Worm (Caenorhabditis elegans) whole organism, L3 larva: ENCODE data around the gene F53A9.8.

Experiments
- ZK546.5 ChIP-seq: sonication (generic microtip); optimal IDR thresholded peaks from 2 replicates; lab custom pipeline; 2017; ENCODE audit warnings: missing biosample characterization, missing genetic modification characterization
- ceh-16 ChIP-seq: sonication (generic microtip); optimal IDR thresholded peaks from 2 replicates; lab custom pipeline; 2017; ENCODE audit warnings: missing biosample characterization, missing genetic modification characterization
- ceh-28 ChIP-seq: fragments of 150-350 bp; optimal IDR thresholded peaks from 2 replicates; lab custom pipeline; 2014; ENCODE audit warnings: missing biosample characterization, missing genetic modification reagents, missing genetic modification characterization
- daf-12 ChIP-seq: fragments of 150-350 bp; optimal IDR thresholded peaks from 2 replicates; lab custom pipeline; 2014; ENCODE audit warnings: missing biosample characterization, missing genetic modification reagents, missing genetic modification characterization
- egl-5 ChIP-seq: fragments of 150-350 bp; optimal IDR thresholded peaks from 2 replicates; lab custom pipeline; 2017; ENCODE audit warnings: missing biosample characterization, missing genetic modification reagents, missing genetic modification characterization, inconsistent platforms
- elt-2 ChIP-seq: sonication (generic microtip); optimal IDR thresholded peaks from 2 replicates; lab custom pipeline; 2016; ENCODE audit warnings: missing genetic modification reagents, mild to moderate bottlenecking, missing genetic modification characterization, missing compliant biosample characterization
- eor-1 ChIP-seq, 2 experiments: fragments of 150-350 bp; optimal IDR thresholded peaks; 2 replicates each; lab custom pipeline; 2014 to 2018; ENCODE audit warnings: missing biosample characterization in 2 of 2, missing genetic modification characterization in 2 of 2
- fkh-10 ChIP-seq: sonication (generic microtip); optimal IDR thresholded peaks from 2 replicates; lab custom pipeline; 2017; ENCODE audit warnings: missing biosample characterization, missing genetic modification reagents, missing genetic modification characterization
- fkh-2 ChIP-seq: fragments of 150-350 bp; optimal IDR thresholded peaks from 2 replicates; lab custom pipeline; 2014; ENCODE audit warnings: missing biosample characterization, missing genetic modification reagents, missing genetic modification characterization
- fos-1 ChIP-seq: fragments of 150-350 bp; optimal IDR thresholded peaks from 2 replicates; lab custom pipeline; 2014; ENCODE audit warnings: missing biosample characterization, missing genetic modification characterization
- hmg-11 ChIP-seq: sonication (generic microtip); optimal IDR thresholded peaks from 2 replicates; lab custom pipeline; 2016; ENCODE audit warnings: missing genetic modification characterization, missing compliant biosample characterization
- jun-1 ChIP-seq: fragments of 150-350 bp; optimal IDR thresholded peaks from 2 replicates; lab custom pipeline; 2014; ENCODE audit warnings: missing biosample characterization, missing genetic modification reagents, missing genetic modification characterization
- lin-39 ChIP-seq: fragments of 150-350 bp; optimal IDR thresholded peaks from 2 replicates; lab custom pipeline; 2018; ENCODE audit warnings: missing biosample characterization, missing genetic modification reagents, missing genetic modification characterization
- lsy-12 ChIP-seq: sonication (generic microtip); optimal IDR thresholded peaks from 2 replicates; lab custom pipeline; 2016; ENCODE audit warnings: mild to moderate bottlenecking, missing genetic modification characterization, missing compliant biosample characterization
- nfya-1 ChIP-seq: sonication (generic microtip); optimal IDR thresholded peaks from 2 replicates; lab custom pipeline; 2017; ENCODE audit warnings: missing genetic modification characterization, mild to moderate bottlenecking, missing compliant biosample characterization, antibody characterized with exemption, moderate library complexity; ENCODE audit not compliant: insufficient read depth
- nhr-23 ChIP-seq: fragments of 150-350 bp; optimal IDR thresholded peaks from 2 replicates; lab custom pipeline; 2014; ENCODE audit warnings: missing biosample characterization, missing genetic modification reagents, missing genetic modification characterization
- nhr-237 ChIP-seq: fragments of 150-350 bp; optimal IDR thresholded peaks from 2 replicates; lab custom pipeline; 2014; ENCODE audit warnings: missing biosample characterization, missing genetic modification characterization
- nhr-67 ChIP-seq: fragments of 150-350 bp; optimal IDR thresholded peaks from 2 replicates; lab custom pipeline; 2014; ENCODE audit warnings: missing biosample characterization, missing genetic modification characterization
- nhr-76 ChIP-seq: fragments of 150-350 bp; sonication (generic microtip); optimal IDR thresholded peaks from 5 replicates; lab custom pipeline; 2014; ENCODE audit warnings: missing biosample characterization, missing genetic modification characterization
- pha-4 ChIP-seq: fragments of 150-350 bp; optimal IDR thresholded peaks from 2 replicates; lab custom pipeline; 2014; ENCODE audit warnings: missing biosample characterization, missing genetic modification reagents, missing genetic modification characterization
- pqm-1 ChIP-seq: fragments of 150-350 bp; optimal IDR thresholded peaks from 2 replicates; lab custom pipeline; 2017; ENCODE audit warnings: missing biosample characterization, missing genetic modification characterization, inconsistent platforms
- skn-1 ChIP-seq: fragments of 150-350 bp; optimal IDR thresholded peaks from 2 replicates; lab custom pipeline; 2014; ENCODE audit warnings: missing biosample characterization, missing genetic modification characterization
- unc-62 ChIP-seq: fragments of 150-350 bp; sonication (generic microtip); optimal IDR thresholded peaks from 4 replicates; lab custom pipeline; 2014; ENCODE audit warnings: missing biosample characterization, missing genetic modification reagents, missing genetic modification characterization
- zag-1 ChIP-seq: fragments of 150-350 bp; optimal IDR thresholded peaks from 2 replicates; lab custom pipeline; 2014; ENCODE audit warnings: missing biosample characterization, missing genetic modification characterization
- ztf-4 ChIP-seq: fragments of 150-350 bp; optimal IDR thresholded peaks from 2 replicates; lab custom pipeline; 2014; ENCODE audit warnings: missing biosample characterization, missing genetic modification characterization

Gene F53A9.8

ce11 chrX:8719888-8720287 lies 1.2 kb upstream of the F53A9.8 start:
- TF ChIP-seq pqm-1 (peak; percentile 13), elt-2 (tag; lab: Kevin White, UChicago) (peak; percentile 78), eor-1 (tag; optimal IDR thresholded peaks at IDR 0.05; lab: Kevin White, UChicago) (no peak), hmg-11 (tag; lab: Kevin White, UChicago) (no peak), pha-4 (tag; lab: Kevin White, UChicago) (peak; percentile 67)

- TF ChIP-seq pha-4 (tag; lab: Kevin White, UChicago) (peak; percentile 40), lin-39 (tag; lab: Kevin White, UChicago) (no peak)
Measured at ce11 chrX:8718153-8718552, 551 bp downstream of the F53A9.8 start.

- TF ChIP-seq egl-5 (tag; lab: Kevin White, UChicago) (no peak), elt-2 (tag; lab: Kevin White, UChicago) (peak; percentile 33), pha-4 (tag; lab: Kevin White, UChicago) (peak; percentile 16), nhr-237 (tag; lab: Kevin White, UChicago) (no peak)
Measured at ce11 chrX:8716822-8717221, 1.9 kb downstream of the F53A9.8 start, which contains the start of gene F53A9.7. Gene F53A9.7, minus strand, starts transcription at chrX:8716922.

- TF ChIP-seq zag-1 (tag; lab: Kevin White, UChicago) (no peak), elt-2 (tag; lab: Kevin White, UChicago) (peak; percentile 56)
Measured at ce11 chrX:8714845-8715244, 3.9 kb downstream of the F53A9.8 start.

- TF ChIP-seq nfya-1 (tag; lab: Kevin White, UChicago) = no peak
- no peak for TF ChIP-seq fkh-2 (tag; lab: Kevin White, UChicago)
- no peak for TF ChIP-seq fkh-10
- no peak for TF ChIP-seq ceh-16
- no peak for TF ChIP-seq daf-12 (tag; lab: Kevin White, UChicago)
- TF ChIP-seq jun-1 (tag; lab: Kevin White, UChicago) = peak; percentile 44
- peak; percentile 49 for TF ChIP-seq pha-4 (tag; lab: Kevin White, UChicago)
- TF ChIP-seq skn-1 (tag; lab: Kevin White, UChicago) = no peak
- TF ChIP-seq nhr-237 (tag; lab: Kevin White, UChicago) = no peak
- TF ChIP-seq pqm-1 = peak; percentile 73
- TF ChIP-seq elt-2 (tag; lab: Kevin White, UChicago) = peak; percentile 77
- no peak for TF ChIP-seq nhr-67 (tag; lab: Kevin White, UChicago)
- TF ChIP-seq nhr-23 = no peak
Measured at ce11 chrX:8713754-8714295, 4.9 kb downstream of the F53A9.8 start, which contains the start of gene F53A9.6. Gene F53A9.6, minus strand, starts transcription at chrX:8713804.

- TF ChIP-seq elt-2 (tag; lab: Kevin White, UChicago) (peak; percentile 89), pqm-1 (peak; percentile 77), nhr-76 (tag; lab: Kevin White, UChicago) (no peak), jun-1 (tag; lab: Kevin White, UChicago) (peak; percentile 43), pha-4 (tag; lab: Kevin White, UChicago) (peak; percentile 40), fos-1 (tag; lab: Kevin White, UChicago) (no peak), skn-1 (tag; lab: Kevin White, UChicago) (peak; percentile 55)
Measured at ce11 chrX:8712662-8713061, 6.0 kb downstream of the F53A9.8 start.

- TF ChIP-seq skn-1 (tag; lab: Kevin White, UChicago) (no peak), ceh-16 (no peak), pqm-1 (peak; percentile 18), pha-4 (tag; lab: Kevin White, UChicago) (peak; percentile 1), elt-2 (tag; lab: Kevin White, UChicago) (peak; percentile 28)
Measured at ce11 chrX:8711141-8711645, 7.5 kb downstream of the F53A9.8 start, which contains the start of gene F53A9.1. Gene F53A9.1, plus strand, starts transcription at chrX:8711595.

ce11 chrX:8709424-8709823 lies 9.3 kb downstream of the F53A9.8 start, which contains the start of gene kreg-1:
Gene kreg-1, plus strand, starts transcription at chrX:8709764.
- TF ChIP-seq ceh-28 (tag; lab: Kevin White, UChicago) (no peak), elt-2 (tag; lab: Kevin White, UChicago) (peak; percentile 56), unc-62 (GFP tag; lab: Kevin White, UChicago) (no peak), ZK546.5 (tag; lab: Kevin White, UChicago) (no peak), ztf-4 (no peak), pqm-1 (peak; percentile 83), eor-1 (tag; optimal IDR thresholded peaks at IDR 0.05; lab: Kevin White, UChicago) (no peak), lsy-12 (tag; lab: Kevin White, UChicago) (no peak)
